Worm (Caenorhabditis elegans) whole organism, L4 larva: ENCODE results near the gene prk-1.

Experiments
- F49E8.2 ChIP-seq: sonication (generic microtip); optimal IDR thresholded peaks from 2 replicates; lab custom pipeline; 2016; ENCODE audit warnings: missing compliant biosample characterization, mild to moderate bottlenecking, missing genetic modification characterization, borderline replicate concordance
- R02D3.7 ChIP-seq: fragments of 150-350 bp; sonication (generic microtip); optimal IDR thresholded peaks from 3 replicates; lab custom pipeline; 2014; ENCODE audit warnings: missing biosample characterization, missing genetic modification characterization
- T20F7.1 ChIP-seq: fragments of 200-800 bp; sonication (Bioruptor generic); optimal IDR thresholded peaks from 2 replicates; lab custom pipeline; 2018; ENCODE audit warnings: mild to moderate bottlenecking, missing genetic modification characterization, missing compliant biosample characterization
- T26A8.4 ChIP-seq: fragments of 200-800 bp; sonication (Bioruptor generic); IDR thresholded peaks from 2 replicates; pipeline ENCODE4 v1.3.6; 2022; ENCODE audit warnings: missing genetic modification characterization, missing compliant biosample characterization
- Y105C5A.15 ChIP-seq: fragments of 200-800 bp; sonication (Bioruptor generic); IDR thresholded peaks from 2 replicates; pipeline ENCODE4 v1.3.6; 2022; ENCODE audit warnings: missing genetic modification characterization, missing compliant biosample characterization
- Y48G9A.11 ChIP-seq: fragments of 200-800 bp; sonication (Bioruptor generic); IDR thresholded peaks from 2 replicates; pipeline ENCODE4 v1.3.6; 2022; ENCODE audit warnings: missing genetic modification reagents, missing genetic modification characterization, missing compliant biosample characterization
- Y75B8A.6 ChIP-seq: fragments of 200-800 bp; sonication (Bioruptor generic); IDR thresholded peaks from 2 replicates; pipeline ENCODE4 v1.3.6; 2022; ENCODE audit warnings: missing genetic modification reagents, missing genetic modification characterization, missing compliant biosample characterization
- aha-1 ChIP-seq: fragments of 150-350 bp; peaks from one replicate; lab custom pipeline; 2014; ENCODE audit warnings: missing biosample characterization, missing genetic modification characterization
- ama-1 ChIP-seq: fragments of 150-350 bp; optimal IDR thresholded peaks from 2 replicates; lab custom pipeline; 2014; ENCODE audit warnings: inconsistent platforms, mixed read lengths
- arid-1 ChIP-seq: fragments of 200-800 bp; sonication (Bioruptor generic); conservative IDR thresholded peaks from 2 replicates; pipeline ENCODE4 v1.3.6; 2022; ENCODE audit warnings: missing genetic modification reagents, missing genetic modification characterization, missing compliant biosample characterization
- attf-4 ChIP-seq: sonication (generic microtip); optimal IDR thresholded peaks from 3 replicates; lab custom pipeline; 2017; ENCODE audit warnings: missing biosample characterization, missing genetic modification characterization
- ceh-20 ChIP-seq: fragments of 200-800 bp; sonication (Bioruptor generic); IDR thresholded peaks from 2 replicates; pipeline ENCODE4 v1.3.6; 2022; ENCODE audit warnings: missing genetic modification reagents, missing genetic modification characterization, missing compliant biosample characterization
- cey-2 ChIP-seq: sonication (generic microtip); optimal IDR thresholded peaks from 3 replicates; lab custom pipeline; 2017; ENCODE audit warnings: missing genetic modification characterization, mild to moderate bottlenecking, missing compliant biosample characterization, antibody characterized with exemption, borderline replicate concordance; ENCODE audit not compliant: insufficient read depth
- daf-16 ChIP-seq, 3 experiments: sonication (generic microtip); optimal IDR thresholded peaks; 2 replicates each; lab custom pipeline; 2016 to 2017; ENCODE audit warnings: missing genetic modification characterization in 3 of 3, missing genetic modification reagents in 3 of 3, mild to moderate bottlenecking in 2 of 3, missing compliant biosample characterization in 2 of 3, missing biosample characterization in 1 of 3, moderate library complexity in 1 of 3
- dmd-8 ChIP-seq: fragments of 200-800 bp; sonication (Bioruptor generic); IDR thresholded peaks from 2 replicates; pipeline ENCODE4 v1.3.6; 2022; ENCODE audit warnings: missing genetic modification characterization, missing compliant biosample characterization
- dpl-1 ChIP-seq: fragments of 150-350 bp; optimal IDR thresholded peaks from 2 replicates; lab custom pipeline; 2014; ENCODE audit warnings: missing biosample characterization, missing genetic modification reagents, missing genetic modification characterization
- dve-1 ChIP-seq: sonication (generic microtip); optimal IDR thresholded peaks from 2 replicates; lab custom pipeline; 2017; ENCODE audit warnings: antibody characterized with exemption, mild to moderate bottlenecking, missing genetic modification characterization, missing compliant biosample characterization; ENCODE audit not compliant: insufficient read depth
- fos-1 ChIP-seq: fragments of 150-350 bp; optimal IDR thresholded peaks from 2 replicates; lab custom pipeline; 2014; ENCODE audit warnings: missing biosample characterization, missing genetic modification characterization
- gei-8 ChIP-seq: fragments of 200-800 bp; sonication (Bioruptor generic); optimal IDR thresholded peaks from 2 replicates; lab custom pipeline; 2018; ENCODE audit warnings: mild to moderate bottlenecking, missing genetic modification characterization, missing compliant biosample characterization
- hif-1 ChIP-seq, 2 experiments: sonication (generic microtip); optimal IDR thresholded peaks; 2 replicates each; lab custom pipeline; 2016 to 2017; ENCODE audit warnings: missing compliant biosample characterization in 2 of 2, missing genetic modification characterization in 2 of 2, missing genetic modification reagents in 2 of 2, missing genotype in 2 of 2, mild to moderate bottlenecking in 1 of 2
- hlh-30 ChIP-seq: sonication (generic microtip); optimal IDR thresholded peaks from 2 replicates; lab custom pipeline; 2017; ENCODE audit warnings: antibody characterized with exemption, mild to moderate bottlenecking, missing genetic modification characterization, missing compliant biosample characterization; ENCODE audit not compliant: insufficient read depth
- hmg-1.1 ChIP-seq: fragments of 200-800 bp; sonication (Bioruptor generic); IDR thresholded peaks from 2 replicates; pipeline ENCODE4 v1.3.6; 2022; ENCODE audit warnings: missing genetic modification reagents, missing genetic modification characterization, missing compliant biosample characterization
- lin-13 ChIP-seq: fragments of 150-350 bp; optimal IDR thresholded peaks from 2 replicates; lab custom pipeline; 2014; ENCODE audit warnings: missing biosample characterization, missing genetic modification reagents, missing genetic modification characterization
- lin-38 ChIP-seq: fragments of 200-800 bp; sonication (Bioruptor generic); IDR thresholded peaks from 2 replicates; pipeline ENCODE4 v1.3.6; 2022; ENCODE audit warnings: missing genetic modification reagents, missing genetic modification characterization, missing compliant biosample characterization
- lsy-2 ChIP-seq, 2 experiments: fragments of 150-350 bp in 1 of 2; sonication (generic microtip) in 1 of 2; optimal IDR thresholded peaks; 2 replicates each; lab custom pipeline; 2014 to 2017; ENCODE audit warnings: missing biosample characterization in 2 of 2, missing genetic modification characterization in 2 of 2
- madf-9 ChIP-seq: fragments of 200-800 bp; sonication (Bioruptor generic); conservative IDR thresholded peaks from 2 replicates; pipeline ENCODE4 v1.3.6; 2022; ENCODE audit warnings: missing genetic modification reagents, missing genetic modification characterization, missing compliant biosample characterization
- mep-1 ChIP-seq: fragments of 150-350 bp; sonication (generic microtip); optimal IDR thresholded peaks from 3 replicates; lab custom pipeline; 2014; ENCODE audit warnings: missing biosample characterization, missing genetic modification characterization
- mes-2 ChIP-seq: sonication (generic microtip); optimal IDR thresholded peaks from 2 replicates; lab custom pipeline; 2016; ENCODE audit warnings: missing genotype, mild to moderate bottlenecking, missing genetic modification characterization, missing compliant biosample characterization; ENCODE audit not compliant: poor library complexity, severe bottlenecking
- nhr-102 ChIP-seq: sonication (generic microtip); optimal IDR thresholded peaks from 2 replicates; lab custom pipeline; 2016; ENCODE audit warnings: mild to moderate bottlenecking, missing genetic modification characterization, moderate library complexity, missing compliant biosample characterization
- nhr-25 ChIP-seq: sonication (generic microtip); optimal IDR thresholded peaks from 2 replicates; lab custom pipeline; 2017; ENCODE audit warnings: missing genetic modification characterization, mild to moderate bottlenecking, missing compliant biosample characterization, antibody characterized with exemption, moderate library complexity, borderline replicate concordance; ENCODE audit not compliant: insufficient read depth
- nhr-76 ChIP-seq: fragments of 150-350 bp; optimal IDR thresholded peaks from 2 replicates; lab custom pipeline; 2014; ENCODE audit warnings: missing biosample characterization, missing genetic modification characterization
- pha-4 ChIP-seq, 2 experiments: fragments of 150-350 bp in 1 of 2; fragments of 200-800 bp in 1 of 2; sonication (Bioruptor generic) in 1 of 2; IDR thresholded peaks in 1 of 2; optimal IDR thresholded peaks in 1 of 2; 2 replicates each; pipeline versions ENCODE4 v1.3.6 to Lab custom; 2014 to 2022; ENCODE audit warnings: missing genetic modification characterization in 2 of 2, missing genetic modification reagents in 2 of 2, missing biosample characterization in 1 of 2, missing compliant biosample characterization in 1 of 2
- rbr-2 ChIP-seq: sonication (generic microtip); optimal IDR thresholded peaks from 2 replicates; lab custom pipeline; 2016; ENCODE audit warnings: missing genotype, missing genetic modification characterization, missing compliant biosample characterization
- spr-1 ChIP-seq: sonication (generic microtip); optimal IDR thresholded peaks from 2 replicates; lab custom pipeline; 2016; ENCODE audit warnings: mild to moderate bottlenecking, missing genetic modification characterization, missing compliant biosample characterization
- unc-130 ChIP-seq: sonication (generic microtip); optimal IDR thresholded peaks from 2 replicates; lab custom pipeline; 2016; ENCODE audit warnings: missing genetic modification reagents, missing genetic modification characterization, missing compliant biosample characterization
- unc-39 ChIP-seq: sonication (generic microtip); optimal IDR thresholded peaks from 2 replicates; lab custom pipeline; 2017; ENCODE audit warnings: missing biosample characterization, missing genetic modification characterization
- vab-7 ChIP-seq: fragments of 200-800 bp; sonication (Bioruptor generic); IDR thresholded peaks from 2 replicates; pipeline ENCODE4 v1.3.6; 2022; ENCODE audit warnings: missing genetic modification reagents, missing genetic modification characterization, missing compliant biosample characterization
- zag-1 ChIP-seq: fragments of 150-350 bp; optimal IDR thresholded peaks from 2 replicates; lab custom pipeline; 2014; ENCODE audit warnings: missing biosample characterization, missing genetic modification characterization

The prk-1 gene

DNA sequence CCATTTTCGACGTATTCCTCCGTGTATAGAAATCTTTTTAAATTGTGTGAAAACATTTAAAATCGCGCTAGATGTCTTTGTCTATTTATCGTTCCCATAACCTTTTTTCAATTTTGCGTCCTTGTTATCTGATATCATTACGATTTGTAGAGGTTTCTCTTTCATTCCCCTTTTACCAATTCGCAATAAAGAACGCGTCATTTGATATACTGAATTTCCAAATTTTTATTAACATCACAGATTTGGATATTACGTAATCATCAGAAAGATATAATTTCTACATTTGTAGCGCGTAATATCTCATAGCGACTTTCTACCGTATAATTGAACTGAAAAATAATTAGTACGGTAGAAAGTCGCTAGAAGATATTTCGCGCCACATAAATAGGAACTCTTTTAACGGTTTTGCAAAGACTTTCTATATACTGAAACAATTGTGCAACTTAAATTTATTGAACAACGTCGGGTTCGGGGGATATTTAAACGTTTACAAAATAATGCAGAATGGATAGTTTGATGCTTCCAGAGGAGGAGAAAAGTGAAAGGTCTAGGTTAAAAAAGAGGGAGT is 31.2 kb upstream of the prk-1 start:
- TF ChIP-seq ama-1 (lab: Kevin White, UChicago): peak; percentile 18
- TF ChIP-seq F49E8.2 (tag; lab: Kevin White, UChicago): peak; percentile 43
- peak; percentile 31 for TF ChIP-seq nhr-102 (tag; lab: Kevin White, UChicago)
- 0 out of 2 replicates have a peak, but pooled peaks have one; percentile 6 for TF ChIP-seq T26A8.4 (GFP tag; lab: Robert Waterston, UW)
- TF ChIP-seq lin-13: peak; percentile 3
- peak; percentile 44; the same call in 1 of the 2 replicates for TF ChIP-seq lin-38 (GFP tag; lab: Robert Waterston, UW)
- no peak for TF ChIP-seq ceh-20 (GFP tag; lab: Robert Waterston, UW)
- 0 out of 2 replicates have a peak, but pooled peaks have one; percentile 28 for TF ChIP-seq Y75B8A.6 (GFP tag; lab: Robert Waterston, UW)
- peak; percentile 37; the same call in 1 of the 2 replicates for TF ChIP-seq arid-1
- TF ChIP-seq dmd-8 (GFP tag; lab: Robert Waterston, UW): no peak
- 0 out of 2 replicates have a peak, but pooled peaks have one; percentile 39 for TF ChIP-seq Y48G9A.11 (GFP tag; lab: Robert Waterston, UW)
- TF ChIP-seq mep-1 (tag; lab: Kevin White, UChicago): peak; percentile 37
- TF ChIP-seq pha-4 (GFP tag; IDR thresholded peaks at IDR 0.05; lab: Robert Waterston, UW): peak; percentile 53; the same call in 1 of the 2 replicates
- TF ChIP-seq pha-4 (tag; optimal IDR thresholded peaks at IDR 0.05; lab: Kevin White, UChicago): no peak
- no peak for TF ChIP-seq attf-4
- TF ChIP-seq madf-9: no peak
- TF ChIP-seq lsy-2 (tag; optimal IDR thresholded peaks at IDR 0.05; lab: Kevin White, UChicago): peak in 1 of 2 experiments; percentile 1
- TF ChIP-seq aha-1: peak; percentile 9

DNA sequence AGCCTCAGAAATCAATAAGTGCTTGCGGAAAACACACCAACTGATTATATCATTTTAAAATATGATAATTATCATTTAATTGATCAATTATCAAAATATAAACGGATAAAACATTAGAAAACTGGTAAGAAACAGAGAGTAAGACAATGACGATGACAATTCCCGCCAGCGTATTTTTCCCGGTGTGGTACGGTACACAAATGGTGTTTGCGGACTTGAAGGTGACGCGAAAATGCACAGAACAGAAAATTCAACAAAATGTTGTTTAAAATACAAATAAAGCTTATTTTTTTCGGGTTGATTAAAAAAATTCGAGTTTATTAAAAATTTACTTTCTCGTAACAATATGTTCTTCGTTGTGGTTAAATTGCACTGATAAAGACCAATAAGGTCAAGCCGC is 28.8 kb upstream of the prk-1 start:
- no peak for TF ChIP-seq attf-4
- TF ChIP-seq Y105C5A.15: no peak
- peak; percentile 5 for TF ChIP-seq hlh-30 (tag; lab: Kevin White, UChicago)
- no peak for TF ChIP-seq rbr-2 (tag; lab: Kevin White, UChicago)
- peak; percentile 28; the same call in 1 of the 2 replicates for TF ChIP-seq hmg-1.1 (GFP tag; lab: Robert Waterston, UW)
- peak; percentile 57 to 98 for TF ChIP-seq lsy-2 (tag; optimal IDR thresholded peaks at IDR 0.05; lab: Kevin White, UChicago)
- TF ChIP-seq lin-13: peak; percentile 2
- TF ChIP-seq R02D3.7 (tag; lab: Kevin White, UChicago): no peak
- TF ChIP-seq T20F7.1 (GFP tag; lab: Kevin White, UChicago): peak; percentile 76
- TF ChIP-seq unc-39 (tag; lab: Kevin White, UChicago): no peak
- no peak for TF ChIP-seq fos-1 (tag; lab: Kevin White, UChicago)
- TF ChIP-seq F49E8.2 (tag; lab: Kevin White, UChicago): no peak
- peak; percentile 77 for TF ChIP-seq unc-130 (GFP tag; lab: Kevin White, UChicago)
- peak; percentile 56 for TF ChIP-seq lin-38 (GFP tag; lab: Robert Waterston, UW)
- TF ChIP-seq dve-1 (tag; lab: Kevin White, UChicago): peak; percentile 57
- no peak for TF ChIP-seq nhr-76 (tag; lab: Kevin White, UChicago)
- no peak for TF ChIP-seq nhr-25 (tag; lab: Kevin White, UChicago)
- peak; percentile 60 for TF ChIP-seq aha-1
- TF ChIP-seq gei-8 (GFP tag; lab: Kevin White, UChicago): no peak
- peak; percentile 53 for TF ChIP-seq mes-2 (tag; lab: Kevin White, UChicago)
- no peak for TF ChIP-seq zag-1
- TF ChIP-seq vab-7 (GFP tag; lab: Robert Waterston, UW): no peak
- TF ChIP-seq cey-2 (tag; lab: Kevin White, UChicago): no peak
- TF ChIP-seq daf-16 (GFP tag; optimal IDR thresholded peaks at IDR 0.05; lab: Kevin White, UChicago): no peak
- TF ChIP-seq daf-16 (tag; optimal IDR thresholded peaks at IDR 0.05; lab: Kevin White, UChicago): peak; percentile 36
- TF ChIP-seq dpl-1 (GFP tag; lab: Kevin White, UChicago): peak; percentile 60
- TF ChIP-seq Y48G9A.11 (GFP tag; lab: Robert Waterston, UW): peak; percentile 63; the same call in 1 of the 2 replicates
- TF ChIP-seq mep-1 (tag; lab: Kevin White, UChicago): peak; percentile 43
- TF ChIP-seq hif-1 (tag; optimal IDR thresholded peaks at IDR 0.05; lab: Kevin White, UChicago): peak in 1 of 2 experiments; percentile 16
- TF ChIP-seq spr-1 (tag; lab: Kevin White, UChicago): no peak
